Worm (Caenorhabditis elegans) whole organism, late embryonic: ENCODE measurements around the gene sdz-27.
A peak's percentile ranks its signal among the peaks of the same experiment; 100 is the strongest.

ENCODE experiments used
- ama-1 ChIP-seq: fragments of 150-350 bp; optimal IDR thresholded peaks from 2 replicates; lab custom pipeline; 2014
- ceh-45 ChIP-seq: fragments of 200-800 bp; sonication (Bioruptor generic); IDR thresholded peaks from 2 replicates; pipeline ENCODE4 v1.3.6; 2022; ENCODE audit warnings: missing genetic modification reagents, missing genetic modification characterization, missing compliant biosample characterization
- elt-2 ChIP-seq: sonication (generic microtip); optimal IDR thresholded peaks from 2 replicates; lab custom pipeline; 2016; ENCODE audit warnings: missing genetic modification reagents, missing genetic modification characterization, missing compliant biosample characterization
- ets-4 ChIP-seq: sonication (generic microtip); optimal IDR thresholded peaks from 2 replicates; lab custom pipeline; 2016; ENCODE audit warnings: missing genetic modification characterization, missing compliant biosample characterization
- hlh-8 ChIP-seq: sonication (generic microtip); optimal IDR thresholded peaks from 2 replicates; lab custom pipeline; 2016; ENCODE audit warnings: missing genotype, missing genetic modification characterization, missing compliant biosample characterization
- zip-5 ChIP-seq: sonication (generic microtip); optimal IDR thresholded peaks from 2 replicates; lab custom pipeline; 2016; ENCODE audit warnings: missing genetic modification characterization, missing compliant biosample characterization

ce11 chrIV:11149454-11150163 lies 37.2 kb upstream of the sdz-27 start, which contains the start of the genes F01G4.6 and pfd-1:
- TF ChIP-seq ceh-45 (no peak), zip-5 (tag; lab: Kevin White, UChicago) (no peak), ama-1 (lab: Kevin White, UChicago) (no peak), elt-2 (peak; percentile 48), hlh-8 (tag; lab: Kevin White, UChicago) (no peak), ets-4 (tag; lab: Kevin White, UChicago) (no peak)
